Worm (Caenorhabditis elegans): ENCODE measurements around the gene skr-7.

- TF ChIP-seq zag-1 (tag; optimal IDR thresholded peaks at IDR 0.05) (no peak), elt-3 (tag; optimal IDR thresholded peaks at IDR 0.05) (no peak), unc-39 (tag; optimal IDR thresholded peaks at IDR 0.05) (no peak), nhr-77 (tag; optimal IDR thresholded peaks at IDR 0.05) (no peak), elt-1 (tag; optimal IDR thresholded peaks at IDR 0.05) (no peak), pha-4 (tag; optimal IDR thresholded peaks at IDR 0.05) (no peak), ceh-82 (tag; optimal IDR thresholded peaks at IDR 0.05) (no peak), nhr-25 (tag; optimal IDR thresholded peaks at IDR 0.05) (no peak), aly-2 (tag; optimal IDR thresholded peaks at IDR 0.05) (no peak), unc-62 (GFP tag; optimal IDR thresholded peaks at IDR 0.05) (no peak)
Observed at ce11 chrV:4382298-4382697, 39.9 kb upstream of the skr-7 start, which contains the start of gene F13A2.1.
